Worm (Caenorhabditis elegans) whole organism, L4 larva: Measurements from ENCODE around the gene T25E4.2.

ENCODE experiments used
- F26F4.8 ChIP-seq: fragments of 200-800 bp; sonication (Bioruptor generic); conservative IDR thresholded peaks from 2 replicates; pipeline ENCODE4 v1.3.6; 2022; ENCODE audit warnings: missing genetic modification characterization, missing compliant biosample characterization
- R02D3.7 ChIP-seq: fragments of 150-350 bp; sonication (generic microtip); optimal IDR thresholded peaks from 3 replicates; lab custom pipeline; 2014; ENCODE audit warnings: missing biosample characterization, missing genetic modification characterization
- T20F7.1 ChIP-seq: fragments of 200-800 bp; sonication (Bioruptor generic); optimal IDR thresholded peaks from 2 replicates; lab custom pipeline; 2018; ENCODE audit warnings: mild to moderate bottlenecking, missing genetic modification characterization, missing compliant biosample characterization
- T26A8.4 ChIP-seq: fragments of 200-800 bp; sonication (Bioruptor generic); IDR thresholded peaks from 2 replicates; pipeline ENCODE4 v1.3.6; 2022; ENCODE audit warnings: missing genetic modification characterization, missing compliant biosample characterization
- Y105C5A.15 ChIP-seq: fragments of 200-800 bp; sonication (Bioruptor generic); IDR thresholded peaks from 2 replicates; pipeline ENCODE4 v1.3.6; 2022; ENCODE audit warnings: missing genetic modification characterization, missing compliant biosample characterization
- Y5F2A.4 ChIP-seq: fragments of 200-800 bp; sonication (Bioruptor generic); optimal IDR thresholded peaks from 2 replicates; lab custom pipeline; 2018; ENCODE audit warnings: mild to moderate bottlenecking, missing genetic modification characterization, missing compliant biosample characterization
- aha-1 ChIP-seq: fragments of 150-350 bp; peaks from one replicate; lab custom pipeline; 2014; ENCODE audit warnings: missing biosample characterization, missing genetic modification characterization
- ceh-20 ChIP-seq: fragments of 200-800 bp; sonication (Bioruptor generic); IDR thresholded peaks from 2 replicates; pipeline ENCODE4 v1.3.6; 2022; ENCODE audit warnings: missing genetic modification reagents, missing genetic modification characterization, missing compliant biosample characterization
- ceh-44 ChIP-seq: fragments of 200-800 bp; sonication (Bioruptor generic); IDR thresholded peaks from 2 replicates; pipeline ENCODE4 v1.3.6; 2022; ENCODE audit warnings: missing genetic modification reagents, missing genetic modification characterization, missing compliant biosample characterization
- ceh-62 ChIP-seq: sonication (generic microtip); optimal IDR thresholded peaks from 2 replicates; lab custom pipeline; 2017; ENCODE audit warnings: missing biosample characterization, missing genetic modification characterization
- daf-16 ChIP-seq, 3 experiments: sonication (generic microtip); optimal IDR thresholded peaks; 2 replicates each; lab custom pipeline; 2016 to 2017; ENCODE audit warnings: missing genetic modification characterization in 3 of 3, missing genetic modification reagents in 3 of 3, mild to moderate bottlenecking in 2 of 3, missing compliant biosample characterization in 2 of 3, missing biosample characterization in 1 of 3, moderate library complexity in 1 of 3
- daf-8 ChIP-seq: fragments of 200-800 bp; sonication (Bioruptor generic); IDR thresholded peaks from 2 replicates; pipeline ENCODE4 v1.3.6; 2022; ENCODE audit warnings: missing genetic modification characterization, missing compliant biosample characterization
- dmd-6 ChIP-seq: fragments of 200-800 bp; sonication (Bioruptor generic); IDR thresholded peaks from 2 replicates; pipeline ENCODE4 v1.3.6; 2022; ENCODE audit warnings: missing genetic modification reagents, missing genetic modification characterization, missing compliant biosample characterization
- dpl-1 ChIP-seq: fragments of 150-350 bp; optimal IDR thresholded peaks from 2 replicates; lab custom pipeline; 2014; ENCODE audit warnings: missing biosample characterization, missing genetic modification reagents, missing genetic modification characterization
- dve-1 ChIP-seq: sonication (generic microtip); optimal IDR thresholded peaks from 2 replicates; lab custom pipeline; 2017; ENCODE audit warnings: antibody characterized with exemption, mild to moderate bottlenecking, missing genetic modification characterization, missing compliant biosample characterization; ENCODE audit not compliant: insufficient read depth
- fos-1 ChIP-seq: fragments of 150-350 bp; optimal IDR thresholded peaks from 2 replicates; lab custom pipeline; 2014; ENCODE audit warnings: missing biosample characterization, missing genetic modification characterization
- hlh-11 ChIP-seq: fragments of 200-800 bp; sonication (Bioruptor generic); optimal IDR thresholded peaks from 2 replicates; lab custom pipeline; 2018; ENCODE audit warnings: mild to moderate bottlenecking, missing genetic modification characterization, missing compliant biosample characterization
- lin-1 ChIP-seq: fragments of 200-800 bp; sonication (Bioruptor generic); IDR thresholded peaks from 2 replicates; pipeline ENCODE4 v1.3.6; 2022; ENCODE audit warnings: missing genetic modification reagents, missing genetic modification characterization, missing compliant biosample characterization
- lin-13 ChIP-seq: fragments of 150-350 bp; optimal IDR thresholded peaks from 2 replicates; lab custom pipeline; 2014; ENCODE audit warnings: missing biosample characterization, missing genetic modification reagents, missing genetic modification characterization
- lin-29 ChIP-seq: fragments of 200-800 bp; sonication (Bioruptor generic); IDR thresholded peaks from 2 replicates; pipeline ENCODE4 v1.3.6; 2022; ENCODE audit warnings: missing genetic modification reagents, missing genetic modification characterization, missing compliant biosample characterization
- mdl-1 ChIP-seq, 2 experiments: fragments of 150-350 bp in 1 of 2; sonication (generic microtip) in 1 of 2; optimal IDR thresholded peaks; 2 replicates each; lab custom pipeline; 2014 to 2017; ENCODE audit warnings: missing biosample characterization in 2 of 2, missing genetic modification characterization in 2 of 2
- mdt-29 ChIP-seq: fragments of 200-800 bp; sonication (Bioruptor generic); IDR thresholded peaks from 2 replicates; pipeline ENCODE4 v1.3.6; 2022; ENCODE audit warnings: missing genetic modification reagents, missing genetic modification characterization, missing compliant biosample characterization
- mxl-2 ChIP-seq: fragments of 200-800 bp; sonication (Bioruptor generic); conservative IDR thresholded peaks from 2 replicates; pipeline ENCODE4 v1.3.6; 2022; ENCODE audit warnings: missing genetic modification reagents, missing genetic modification characterization, missing compliant biosample characterization
- mxl-3 ChIP-seq: fragments of 200-800 bp; sonication (Bioruptor generic); optimal IDR thresholded peaks from 2 replicates; lab custom pipeline; 2018; ENCODE audit warnings: mild to moderate bottlenecking, missing genetic modification characterization, missing compliant biosample characterization
- nhr-102 ChIP-seq: sonication (generic microtip); optimal IDR thresholded peaks from 2 replicates; lab custom pipeline; 2016; ENCODE audit warnings: mild to moderate bottlenecking, missing genetic modification characterization, moderate library complexity, missing compliant biosample characterization
- nhr-28 ChIP-seq: fragments of 150-350 bp; optimal IDR thresholded peaks from 2 replicates; lab custom pipeline; 2014; ENCODE audit warnings: missing biosample characterization, missing genetic modification characterization
- nhr-48 ChIP-seq: sonication (generic microtip); optimal IDR thresholded peaks from 2 replicates; lab custom pipeline; 2016; ENCODE audit warnings: mild to moderate bottlenecking, missing genetic modification characterization, missing compliant biosample characterization
- nhr-6 ChIP-seq: fragments of 150-350 bp; optimal IDR thresholded peaks from 2 replicates; lab custom pipeline; 2014; ENCODE audit warnings: missing biosample characterization, missing genetic modification characterization
- nhr-77 ChIP-seq: fragments of 150-350 bp; optimal IDR thresholded peaks from 2 replicates; lab custom pipeline; 2014; ENCODE audit warnings: missing biosample characterization, missing genetic modification characterization
- php-3 ChIP-seq: fragments of 200-800 bp; sonication (Bioruptor generic); IDR thresholded peaks from 2 replicates; pipeline ENCODE4 v1.3.6; 2022; ENCODE audit warnings: missing genetic modification reagents, missing genetic modification characterization, missing compliant biosample characterization
- pqm-1 ChIP-seq: sonication (generic microtip); optimal IDR thresholded peaks from 2 replicates; lab custom pipeline; 2017; ENCODE audit warnings: missing biosample characterization, missing genetic modification characterization
- saeg-2 ChIP-seq: fragments of 200-800 bp; sonication (Bioruptor generic); IDR thresholded peaks from 2 replicates; pipeline ENCODE4 v1.3.6; 2022; ENCODE audit warnings: missing genetic modification reagents, missing genetic modification characterization, missing compliant biosample characterization
- sdz-12 ChIP-seq: fragments of 200-800 bp; sonication (Bioruptor generic); optimal IDR thresholded peaks from 2 replicates; lab custom pipeline; 2018; ENCODE audit warnings: mild to moderate bottlenecking, missing genetic modification characterization, missing compliant biosample characterization
- snpc-4 ChIP-seq: fragments of 150-350 bp; optimal IDR thresholded peaks from 2 replicates; lab custom pipeline; 2014; ENCODE audit warnings: missing biosample characterization, missing genetic modification characterization
- tra-1 ChIP-seq: fragments of 200-800 bp; sonication (Bioruptor generic); IDR thresholded peaks from 2 replicates; pipeline ENCODE4 v1.3.6; 2022; ENCODE audit warnings: missing genetic modification reagents, missing genetic modification characterization, missing compliant biosample characterization
- unc-62 ChIP-seq, 3 experiments: fragments of 150-350 bp in 1 of 3; sonication (generic microtip); optimal IDR thresholded peaks in 2 of 3; peaks in 1 of 3; 1 replicate in 1 of 3; 2 replicates in 2 of 3; lab custom pipeline; 2014 to 2017; ENCODE audit warnings: missing biosample characterization in 3 of 3, missing genetic modification characterization in 3 of 3, missing genetic modification reagents in 3 of 3, missing genotype in 1 of 3
- zag-1 ChIP-seq: fragments of 150-350 bp; optimal IDR thresholded peaks from 2 replicates; lab custom pipeline; 2014; ENCODE audit warnings: missing biosample characterization, missing genetic modification characterization
- zfp-2 ChIP-seq: sonication (generic microtip); optimal IDR thresholded peaks from 2 replicates; lab custom pipeline; 2016; ENCODE audit warnings: mild to moderate bottlenecking, missing genetic modification characterization, missing compliant biosample characterization
- zip-2 ChIP-seq: fragments of 150-350 bp; optimal IDR thresholded peaks from 2 replicates; lab custom pipeline; 2014; ENCODE audit warnings: missing biosample characterization, missing genetic modification characterization
- ztf-11 ChIP-seq: fragments of 150-350 bp; optimal IDR thresholded peaks from 2 replicates; lab custom pipeline; 2014; ENCODE audit warnings: missing biosample characterization, missing genetic modification characterization

Gene T25E4.2

DNA sequence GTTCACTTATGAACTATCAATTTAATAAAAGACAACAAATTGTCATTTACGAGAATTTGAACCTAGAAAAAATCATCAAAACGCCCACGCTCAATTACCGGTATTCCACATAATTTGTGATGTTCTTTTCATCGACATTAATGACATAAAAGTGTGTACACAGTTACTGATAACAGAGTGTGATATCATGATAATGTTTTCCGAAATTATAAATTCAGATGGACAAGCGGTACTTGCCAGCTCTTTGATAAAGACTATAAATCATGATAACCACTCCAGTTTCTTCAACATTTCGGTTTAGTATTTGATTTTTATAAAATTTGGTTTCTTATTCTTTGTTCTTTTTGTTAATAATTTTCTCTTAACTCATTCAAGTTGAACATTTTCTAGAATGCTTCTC lies 3.6 kb upstream of the T25E4.2 start, which contains the start of gene lys-8:
TSS of gene lys-8 (plus strand) at position 391 of the 400 bp plus-strand sequence.
- TF ChIP-seq Y5F2A.4 (no peak), mxl-3 (GFP tag; lab: Kevin White, UChicago) (peak; percentile 35), ceh-62 (tag; lab: Kevin White, UChicago) (no peak), snpc-4 (tag; lab: Kevin White, UChicago) (no peak), nhr-28 (tag; lab: Kevin White, UChicago) (peak; percentile 95), fos-1 (no peak), php-3 (GFP tag; lab: Robert Waterston, UW) (peak; percentile 99), lin-1 (peak; percentile 54), ztf-11 (no peak), nhr-102 (tag; lab: Kevin White, UChicago) (peak; percentile 16), unc-62 (GFP tag; optimal IDR thresholded peaks at IDR 0.05 in 1 of 2; lab: Kevin White, UChicago) (no peak), unc-62 (tag; optimal IDR thresholded peaks at IDR 0.05; lab: Kevin White, UChicago) (no peak), zip-2 (no peak), dpl-1 (GFP tag; lab: Kevin White, UChicago) (no peak), nhr-48 (tag; lab: Kevin White, UChicago) (peak; percentile 33), F26F4.8 (GFP tag; lab: Robert Waterston, UW) (no peak), nhr-6 (tag; lab: Kevin White, UChicago) (no peak), mdt-29 (GFP tag; lab: Robert Waterston, UW) (no peak), aha-1 (no peak), ceh-20 (GFP tag; lab: Robert Waterston, UW) (peak; percentile 86), saeg-2 (GFP tag; lab: Robert Waterston, UW) (no peak), T20F7.1 (GFP tag; lab: Kevin White, UChicago) (peak; percentile 45), zfp-2 (tag; lab: Kevin White, UChicago) (no peak), mdl-1 (tag; optimal IDR thresholded peaks at IDR 0.05; lab: Kevin White, UChicago) (peak in 1 of 2 experiments; percentile 17), sdz-12 (GFP tag; lab: Kevin White, UChicago) (no peak), dmd-6 (GFP tag; lab: Robert Waterston, UW) (peak; percentile 93), lin-29 (GFP tag; lab: Robert Waterston, UW) (no peak), nhr-77 (tag; lab: Kevin White, UChicago) (peak; percentile 78), dve-1 (tag; lab: Kevin White, UChicago) (peak; percentile 89), daf-8 (GFP tag; lab: Robert Waterston, UW) (no peak), daf-16 (GFP tag; optimal IDR thresholded peaks at IDR 0.05; lab: Kevin White, UChicago) (no peak), daf-16 (tag; optimal IDR thresholded peaks at IDR 0.05; lab: Kevin White, UChicago) (peak; percentile 98), R02D3.7 (tag; lab: Kevin White, UChicago) (no peak), mxl-2 (GFP tag; lab: Robert Waterston, UW) (no peak), pqm-1 (peak; percentile 99), hlh-11 (tag; lab: Kevin White, UChicago) (peak; percentile 90), T26A8.4 (no peak), ceh-44 (GFP tag; lab: Robert Waterston, UW) (no peak), Y105C5A.15 (no peak), lin-13 (GFP tag; lab: Kevin White, UChicago) (peak; percentile 13), tra-1 (GFP tag; lab: Robert Waterston, UW) (peak; percentile 76; the same call in 1 of the 2 replicates)

DNA sequence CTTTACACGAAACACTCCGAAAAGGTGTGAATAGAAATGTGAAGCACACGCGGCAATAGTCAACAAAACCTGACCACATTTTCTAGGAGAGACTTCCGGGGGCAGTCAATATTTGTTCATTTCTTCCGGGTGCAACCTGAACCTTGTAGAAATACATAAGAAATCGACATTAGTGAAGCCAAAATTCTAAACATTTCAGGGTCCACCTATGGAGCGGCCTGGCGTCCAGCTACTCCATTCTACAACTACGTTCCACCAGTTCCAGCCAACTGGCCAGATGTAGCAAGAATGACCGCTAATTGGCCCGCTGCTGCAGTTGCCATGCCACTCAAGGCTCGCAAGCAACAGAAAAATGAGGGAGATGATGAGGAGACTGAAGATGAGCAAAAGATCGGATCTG lies 3.0 kb downstream of the T25E4.2 start:
- TF ChIP-seq aha-1 (peak; percentile 76), zag-1 (tag; lab: Kevin White, UChicago) (no peak)
- TF ChIP-seq, all 104 proteins: peak for 1
